Worm (Caenorhabditis elegans) whole organism, mixed stage, embryonic: ENCODE measurements around the gene C53A5.9.

Experiments
- blmp-1 ChIP-seq: fragments of 150-350 bp; optimal IDR thresholded peaks from 2 replicates; lab custom pipeline; 2014; ENCODE audit warnings: missing biosample characterization, missing genetic modification characterization
- ceh-43 ChIP-seq: fragments of 200-800 bp; sonication (Bioruptor generic); optimal IDR thresholded peaks from 2 replicates; lab custom pipeline; 2018; ENCODE audit warnings: mild to moderate bottlenecking, missing genetic modification characterization, moderate library complexity, missing compliant biosample characterization
- ces-1 ChIP-seq: fragments of 150-350 bp; optimal IDR thresholded peaks from 2 replicates; lab custom pipeline; 2014; ENCODE audit warnings: missing biosample characterization, missing genetic modification reagents, missing genetic modification characterization
- elt-1 ChIP-seq: sonication (generic microtip); optimal IDR thresholded peaks from 2 replicates; lab custom pipeline; 2017; ENCODE audit warnings: missing genetic modification characterization, mild to moderate bottlenecking, missing compliant biosample characterization, antibody characterized with exemption, moderate library complexity, borderline replicate concordance; ENCODE audit not compliant: insufficient read depth
- ham-2 ChIP-seq: fragments of 200-800 bp; sonication (Bioruptor generic); optimal IDR thresholded peaks from 2 replicates; lab custom pipeline; 2018; ENCODE audit warnings: mild to moderate bottlenecking, missing genetic modification characterization, missing compliant biosample characterization
- hlh-1 ChIP-seq: fragments of 150-350 bp; optimal IDR thresholded peaks from 2 replicates; lab custom pipeline; 2014; ENCODE audit warnings: missing biosample characterization, missing genetic modification reagents, missing genetic modification characterization
- lin-13 ChIP-seq: fragments of 150-350 bp; optimal IDR thresholded peaks from 2 replicates; lab custom pipeline; 2014; ENCODE audit warnings: missing biosample characterization, missing genetic modification characterization
- lin-32 ChIP-seq: fragments of 200-800 bp; sonication (Bioruptor generic); optimal IDR thresholded peaks from 2 replicates; lab custom pipeline; 2018; ENCODE audit warnings: mild to moderate bottlenecking, missing genetic modification characterization, missing compliant biosample characterization
- nhr-237 ChIP-seq: fragments of 150-350 bp; optimal IDR thresholded peaks from 2 replicates; lab custom pipeline; 2014; ENCODE audit warnings: missing biosample characterization, missing genetic modification characterization
- nhr-28 ChIP-seq: fragments of 150-350 bp; optimal IDR thresholded peaks from 2 replicates; lab custom pipeline; 2014; ENCODE audit warnings: missing biosample characterization, missing genetic modification characterization
- sptf-1 ChIP-seq: sonication (generic microtip); optimal IDR thresholded peaks from 2 replicates; lab custom pipeline; 2017; ENCODE audit warnings: mild to moderate bottlenecking, missing genetic modification characterization, moderate library complexity, missing compliant biosample characterization
- unc-120 ChIP-seq: sonication (generic microtip); optimal IDR thresholded peaks from 2 replicates; lab custom pipeline; 2017; ENCODE audit warnings: missing genetic modification characterization, missing compliant biosample characterization; ENCODE audit not compliant: poor library complexity, severe bottlenecking

DNA sequence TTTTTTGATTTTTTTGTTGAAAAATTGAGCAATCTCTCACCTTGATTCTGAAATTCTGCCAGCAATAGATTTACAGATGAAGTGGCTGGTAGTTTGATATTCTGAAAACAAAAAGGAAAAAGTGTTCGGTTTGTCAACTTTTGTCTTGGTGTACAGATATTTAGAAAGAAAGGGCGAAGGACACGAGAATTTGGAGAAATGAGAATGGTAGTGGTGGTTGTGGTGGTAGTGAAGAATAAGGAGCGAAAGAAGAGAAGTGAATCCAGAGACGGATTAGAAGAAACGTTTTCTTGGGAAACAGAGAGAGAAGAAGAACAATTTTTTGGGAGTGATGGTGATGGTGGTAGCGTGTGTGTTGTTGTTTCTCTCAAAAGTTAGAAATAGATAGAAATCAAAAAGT lies 21.0 kb upstream of the C53A5.9 start, which contains the start of gene gar-3:
- TF ChIP-seq lin-32 (no peak), unc-120 (tag; lab: Kevin White, UChicago) (no peak), lin-13 (tag; lab: Kevin White, UChicago) (no peak), blmp-1 (no peak), hlh-1 (tag; lab: Kevin White, UChicago) (no peak), ham-2 (GFP tag; lab: Kevin White, UChicago) (no peak), ceh-43 (GFP tag; lab: Kevin White, UChicago) (no peak), elt-1 (tag; lab: Kevin White, UChicago) (no peak), nhr-28 (tag; lab: Kevin White, UChicago) (no peak), sptf-1 (tag; lab: Kevin White, UChicago) (no peak), nhr-237 (tag; lab: Kevin White, UChicago) (no peak), ces-1 (GFP tag; lab: Kevin White, UChicago) (no peak)
